Worm (Caenorhabditis elegans): ENCODE measurements around the gene D2023.4.

Gene D2023.4

ce11 chrV:11856022-11856421 lies 30.5 kb upstream of the D2023.4 start:
- no peak for TF ChIP-seq cog-1 (tag; optimal IDR thresholded peaks at IDR 0.05)
- TF ChIP-seq T22C8.4 (GFP tag; IDR thresholded peaks at IDR 0.05), result no peak
- TF ChIP-seq flt-1 (GFP tag; IDR thresholded peaks at IDR 0.05), result no peak
- TF ChIP-seq ztf-23 (GFP tag; IDR thresholded peaks at IDR 0.05), result no peak
- no peak for TF ChIP-seq ztf-29 (GFP tag; IDR thresholded peaks at IDR 0.05)
- TF ChIP-seq med-1 (GFP tag; optimal IDR thresholded peaks at IDR 0.05; ENCODE audit: insufficient read depth), result no peak
- no peak for TF ChIP-seq klf-2 (GFP tag; conservative IDR thresholded peaks at IDR 0.05)
- TF ChIP-seq tab-1 (GFP tag; IDR thresholded peaks at IDR 0.05), result no peak
- no peak for TF ChIP-seq ref-1 (GFP tag; conservative IDR thresholded peaks at IDR 0.05)

ce11 chrV:11854905-11855304 lies 29.3 kb upstream of the D2023.4 start:
- no peak for TF ChIP-seq tab-1 (GFP tag; IDR thresholded peaks at IDR 0.05)
- no peak for TF ChIP-seq ref-1 (GFP tag; conservative IDR thresholded peaks at IDR 0.05)
- no peak for TF ChIP-seq flt-1 (GFP tag; IDR thresholded peaks at IDR 0.05)
- TF ChIP-seq ztf-29 (GFP tag; IDR thresholded peaks at IDR 0.05), result no peak
- no peak for TF ChIP-seq T22C8.4 (GFP tag; IDR thresholded peaks at IDR 0.05)
- TF ChIP-seq med-1 (GFP tag; optimal IDR thresholded peaks at IDR 0.05; ENCODE audit: insufficient read depth), result no peak
- no peak for TF ChIP-seq ztf-23 (GFP tag; IDR thresholded peaks at IDR 0.05)
- TF ChIP-seq cog-1 (tag; optimal IDR thresholded peaks at IDR 0.05), result no peak
- no peak for TF ChIP-seq klf-2 (GFP tag; conservative IDR thresholded peaks at IDR 0.05)

DNA sequence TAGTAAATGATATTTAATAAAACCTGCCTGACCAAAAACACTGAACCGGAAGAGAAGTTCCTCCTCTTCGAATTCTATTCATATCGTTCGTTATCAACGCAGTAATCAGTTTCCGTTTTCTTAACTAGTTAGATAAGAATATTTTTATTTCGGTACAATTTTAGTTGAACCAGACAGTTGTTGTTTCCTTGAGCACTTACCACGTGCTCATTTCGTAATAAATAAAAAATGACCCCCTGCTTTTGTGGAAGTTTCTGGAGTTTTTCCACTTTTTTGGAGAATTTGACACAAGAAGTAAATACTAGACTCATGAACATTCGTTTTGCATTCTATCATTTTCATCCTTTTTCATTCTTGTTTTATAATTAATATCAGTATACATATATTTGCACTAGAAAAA lies 28.2 kb upstream of the D2023.4 start:
- TF ChIP-seq flt-1 (GFP tag; IDR thresholded peaks at IDR 0.05) (no peak), klf-2 (GFP tag; conservative IDR thresholded peaks at IDR 0.05) (no peak), T22C8.4 (GFP tag; IDR thresholded peaks at IDR 0.05) (no peak), ztf-29 (GFP tag; IDR thresholded peaks at IDR 0.05) (no peak), cog-1 (tag; optimal IDR thresholded peaks at IDR 0.05) (no peak), tab-1 (GFP tag; IDR thresholded peaks at IDR 0.05) (no peak)

ce11 chrV:11852305-11852704 lies 26.7 kb upstream of the D2023.4 start:
- TF ChIP-seq tab-1 (GFP tag; IDR thresholded peaks at IDR 0.05) (no peak), ref-1 (GFP tag; conservative IDR thresholded peaks at IDR 0.05) (no peak), ztf-23 (GFP tag; IDR thresholded peaks at IDR 0.05) (no peak), flt-1 (GFP tag; IDR thresholded peaks at IDR 0.05) (no peak), cog-1 (tag; optimal IDR thresholded peaks at IDR 0.05) (no peak), T22C8.4 (GFP tag; IDR thresholded peaks at IDR 0.05) (no peak), klf-2 (GFP tag; conservative IDR thresholded peaks at IDR 0.05) (no peak), ztf-29 (GFP tag; IDR thresholded peaks at IDR 0.05) (no peak), med-1 (GFP tag; optimal IDR thresholded peaks at IDR 0.05; ENCODE audit: insufficient read depth) (no peak)

DNA sequence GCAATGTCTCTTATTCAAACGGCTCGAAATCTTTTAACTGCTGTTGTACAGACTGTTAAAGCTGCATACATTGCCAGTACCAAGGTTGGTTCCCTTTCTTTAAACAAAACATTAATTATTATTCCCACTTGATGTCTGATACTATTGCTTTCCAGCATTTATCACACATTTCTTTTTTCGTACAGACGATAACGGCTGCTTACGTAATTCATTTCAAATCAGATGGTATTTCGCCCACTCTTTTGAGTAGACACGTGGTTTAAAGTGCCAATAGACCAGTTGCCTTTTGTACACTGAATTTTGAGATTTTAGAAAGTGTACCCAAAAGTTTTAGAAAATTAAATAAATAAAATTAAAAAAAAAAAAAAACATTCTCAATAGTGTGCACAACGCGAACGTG lies 23.8 kb upstream of the D2023.4 start:
- TF ChIP-seq med-1 (GFP tag; optimal IDR thresholded peaks at IDR 0.05; ENCODE audit: insufficient read depth), result no peak
- TF ChIP-seq flt-1 (GFP tag; IDR thresholded peaks at IDR 0.05), result no peak
- TF ChIP-seq ref-1 (GFP tag; conservative IDR thresholded peaks at IDR 0.05), result no peak
- TF ChIP-seq ztf-23 (GFP tag; IDR thresholded peaks at IDR 0.05), result no peak
- TF ChIP-seq cog-1 (tag; optimal IDR thresholded peaks at IDR 0.05), result no peak
- no peak for TF ChIP-seq klf-2 (GFP tag; conservative IDR thresholded peaks at IDR 0.05)
- TF ChIP-seq tab-1 (GFP tag; IDR thresholded peaks at IDR 0.05), result no peak
- no peak for TF ChIP-seq T22C8.4 (GFP tag; IDR thresholded peaks at IDR 0.05)
- no peak for TF ChIP-seq ztf-29 (GFP tag; IDR thresholded peaks at IDR 0.05)

DNA sequence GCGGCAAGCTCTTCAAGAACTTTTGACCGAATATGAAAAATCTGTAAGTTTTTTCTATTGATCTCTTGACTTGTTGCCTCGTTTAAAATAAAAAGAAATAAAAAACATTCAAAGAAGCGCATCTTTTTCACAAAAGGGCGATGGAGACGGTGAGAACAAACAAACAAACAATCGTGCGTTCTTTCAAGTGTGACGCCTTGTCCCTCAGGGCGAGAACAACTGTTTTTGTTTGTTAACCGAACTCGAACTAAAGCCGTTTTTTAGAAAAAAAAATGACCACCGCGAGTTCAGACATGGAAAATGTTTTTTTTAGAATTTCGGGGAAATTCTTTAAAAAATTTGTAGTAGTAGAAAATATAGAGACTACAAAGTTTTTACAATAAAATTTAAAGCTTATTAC lies 21.4 kb upstream of the D2023.4 start:
- no peak for TF ChIP-seq flt-1 (GFP tag; IDR thresholded peaks at IDR 0.05)
- no peak for TF ChIP-seq klf-2 (GFP tag; conservative IDR thresholded peaks at IDR 0.05)
- no peak for TF ChIP-seq med-1 (GFP tag; optimal IDR thresholded peaks at IDR 0.05; ENCODE audit: insufficient read depth)
- TF ChIP-seq ref-1 (GFP tag; conservative IDR thresholded peaks at IDR 0.05), result no peak
- TF ChIP-seq tab-1 (GFP tag; IDR thresholded peaks at IDR 0.05), result no peak
- TF ChIP-seq cog-1 (tag; optimal IDR thresholded peaks at IDR 0.05), result no peak
- TF ChIP-seq ztf-29 (GFP tag; IDR thresholded peaks at IDR 0.05), result no peak
- no peak for TF ChIP-seq ztf-23 (GFP tag; IDR thresholded peaks at IDR 0.05)
- TF ChIP-seq T22C8.4 (GFP tag; IDR thresholded peaks at IDR 0.05), result no peak

- no peak for TF ChIP-seq ztf-23 (GFP tag; IDR thresholded peaks at IDR 0.05)
- TF ChIP-seq ref-1 (GFP tag; conservative IDR thresholded peaks at IDR 0.05), result no peak
- TF ChIP-seq med-1 (GFP tag; optimal IDR thresholded peaks at IDR 0.05; ENCODE audit: insufficient read depth), result no peak
- TF ChIP-seq tab-1 (GFP tag; IDR thresholded peaks at IDR 0.05), result no peak
- no peak for TF ChIP-seq flt-1 (GFP tag; IDR thresholded peaks at IDR 0.05)
- no peak for TF ChIP-seq cog-1 (tag; optimal IDR thresholded peaks at IDR 0.05)
- no peak for TF ChIP-seq ztf-29 (GFP tag; IDR thresholded peaks at IDR 0.05)
- no peak for TF ChIP-seq T22C8.4 (GFP tag; IDR thresholded peaks at IDR 0.05)
- no peak for TF ChIP-seq klf-2 (GFP tag; conservative IDR thresholded peaks at IDR 0.05)
Observed at ce11 chrV:11845492-11845891, 19.9 kb upstream of the D2023.4 start, which contains the start of gene hmp-1. TSS of gene hmp-1 (plus strand) at chrV:11845871.

- peak; percentile 48 for TF ChIP-seq cog-1 (tag; optimal IDR thresholded peaks at IDR 0.05)
- TF ChIP-seq T22C8.4 (GFP tag; IDR thresholded peaks at IDR 0.05), result no peak
- TF ChIP-seq ztf-29 (GFP tag; IDR thresholded peaks at IDR 0.05), result no peak
- no peak for TF ChIP-seq klf-2 (GFP tag; conservative IDR thresholded peaks at IDR 0.05)
- TF ChIP-seq med-1 (GFP tag; optimal IDR thresholded peaks at IDR 0.05; ENCODE audit: insufficient read depth), result no peak
- TF ChIP-seq ztf-23 (GFP tag; IDR thresholded peaks at IDR 0.05), result no peak
- peak; percentile 68; the same call in 1 of the 2 replicates for TF ChIP-seq tab-1 (GFP tag; IDR thresholded peaks at IDR 0.05)
- no peak for TF ChIP-seq ref-1 (GFP tag; conservative IDR thresholded peaks at IDR 0.05)
Observed at ce11 chrV:11844828-11845227, 19.3 kb upstream of the D2023.4 start.

ce11 chrV:11843678-11844366 lies 18.3 kb upstream of the D2023.4 start, which contains the start of gene nphp-4:
TSS of gene nphp-4 (minus strand) at chrV:11843728.
- TF ChIP-seq tab-1 (GFP tag; IDR thresholded peaks at IDR 0.05) (no peak), cog-1 (tag; optimal IDR thresholded peaks at IDR 0.05) (no peak), ref-1 (GFP tag; conservative IDR thresholded peaks at IDR 0.05) (no peak), ztf-29 (GFP tag; IDR thresholded peaks at IDR 0.05) (no peak), med-1 (GFP tag; optimal IDR thresholded peaks at IDR 0.05; ENCODE audit: insufficient read depth) (no peak), T22C8.4 (GFP tag; IDR thresholded peaks at IDR 0.05) (no peak), ztf-23 (GFP tag; IDR thresholded peaks at IDR 0.05) (no peak), flt-1 (GFP tag; IDR thresholded peaks at IDR 0.05) (no peak), klf-2 (GFP tag; conservative IDR thresholded peaks at IDR 0.05) (no peak)
